Fruit fly (Drosophila melanogaster): ENCODE data around the gene HemK1.

Gene HemK1

DNA sequence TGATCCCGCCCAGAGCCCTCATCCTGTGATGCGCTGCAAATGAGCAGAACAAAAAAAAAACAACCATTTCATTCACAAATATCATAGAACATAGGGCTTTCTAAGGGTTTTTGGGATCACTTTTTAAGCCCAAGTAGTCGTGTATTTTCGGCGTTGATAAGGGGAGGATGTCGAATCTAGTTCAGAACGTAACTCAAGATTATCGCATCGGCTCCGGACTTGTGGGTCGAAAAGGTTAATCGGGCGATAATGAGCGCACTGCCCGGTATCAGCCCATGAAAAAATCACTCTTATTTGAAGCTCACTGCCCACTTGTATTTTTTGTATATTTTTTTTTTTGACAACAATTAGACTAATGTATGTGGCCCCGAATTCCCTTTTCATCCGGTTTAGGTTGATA lies 45.0 kb downstream of the HemK1 start:
- TF ChIP-seq cnc (optimal IDR thresholded peaks at IDR 0.05) (no peak), CG33017 (tag; optimal IDR thresholded peaks at IDR 0.05) (no peak), Crg-1 (GFP tag; optimal IDR thresholded peaks at IDR 0.05) (no peak), CG7101 (tag; optimal IDR thresholded peaks at IDR 0.05) (no peak), CG1620 (GFP tag; optimal IDR thresholded peaks at IDR 0.05) (no peak), Hr96 (GFP tag; optimal IDR thresholded peaks at IDR 0.05) (no peak), CG11617 (GFP tag; optimal IDR thresholded peaks at IDR 0.05) (no peak), tj (GFP tag; optimal IDR thresholded peaks at IDR 0.05) (no peak), bab1 (GFP tag; optimal IDR thresholded peaks at IDR 0.05) (no peak), Mnt (GFP tag; optimal IDR thresholded peaks at IDR 0.05) (no peak), CG12768 (GFP tag; optimal IDR thresholded peaks at IDR 0.05) (no peak), toe (GFP tag; optimal IDR thresholded peaks at IDR 0.05) (no peak), CG5204 (GFP tag; optimal IDR thresholded peaks at IDR 0.05) (no peak), kay (GFP tag; ENCODE audit: borderline replicate concordance) (no peak), ovo (GFP tag; optimal IDR thresholded peaks at IDR 0.05) (no peak), CG14711 (tag; optimal IDR thresholded peaks at IDR 0.05) (no peak), CG7045 (GFP tag; optimal IDR thresholded peaks at IDR 0.05) (no peak), Clk (GFP tag; optimal IDR thresholded peaks at IDR 0.05) (no peak)

dm6 chr2L:6421495-6421894 lies 46.0 kb downstream of the HemK1 start:
- no peak for TF ChIP-seq CG7045 (GFP tag; optimal IDR thresholded peaks at IDR 0.05)
- TF ChIP-seq tj (GFP tag; optimal IDR thresholded peaks at IDR 0.05): no peak
- TF ChIP-seq Mnt (GFP tag; optimal IDR thresholded peaks at IDR 0.05): no peak
- TF ChIP-seq Clk (GFP tag; optimal IDR thresholded peaks at IDR 0.05): no peak
- no peak for TF ChIP-seq ovo (GFP tag; optimal IDR thresholded peaks at IDR 0.05)
- no peak for TF ChIP-seq Crg-1 (GFP tag; optimal IDR thresholded peaks at IDR 0.05)
- TF ChIP-seq CG11617 (GFP tag; optimal IDR thresholded peaks at IDR 0.05): no peak
- no peak for TF ChIP-seq pad (GFP tag; optimal IDR thresholded peaks at IDR 0.05)
- no peak for TF ChIP-seq cnc (optimal IDR thresholded peaks at IDR 0.05)
- TF ChIP-seq toe (GFP tag; optimal IDR thresholded peaks at IDR 0.05): no peak
- TF ChIP-seq CG5204 (GFP tag; optimal IDR thresholded peaks at IDR 0.05): no peak

Measured in whole organism, adult.